Worm (Caenorhabditis elegans) whole organism, early embryonic: Measurements from ENCODE around the gene T04C12.33.

Experiments used
- ama-1 ChIP-seq: fragments of 150-350 bp; optimal IDR thresholded peaks from 2 replicates; lab custom pipeline; 2014
- ceh-13 ChIP-seq: fragments of 200-800 bp; sonication (Bioruptor generic); optimal IDR thresholded peaks from 2 replicates; lab custom pipeline; 2018; ENCODE audit warnings: mild to moderate bottlenecking, missing genetic modification characterization, missing compliant biosample characterization
- ceh-36 ChIP-seq: sonication (generic microtip); optimal IDR thresholded peaks from 2 replicates; lab custom pipeline; 2016; ENCODE audit warnings: missing genetic modification characterization, inconsistent platforms, missing compliant biosample characterization
- ets-7 ChIP-seq: sonication (generic microtip); optimal IDR thresholded peaks from 2 replicates; lab custom pipeline; 2016; ENCODE audit warnings: missing genotype, missing genetic modification characterization, missing compliant biosample characterization
- hmg-4 ChIP-seq: fragments of 200-800 bp; sonication (Bioruptor generic); optimal IDR thresholded peaks from 2 replicates; lab custom pipeline; 2018; ENCODE audit warnings: mild to moderate bottlenecking, missing genetic modification characterization, missing compliant biosample characterization
- pes-1 ChIP-seq: fragments of 200-800 bp; sonication (Bioruptor generic); IDR thresholded peaks from 2 replicates; pipeline ENCODE4 v1.3.6; 2022; ENCODE audit warnings: missing genetic modification reagents, missing genetic modification characterization, missing compliant biosample characterization
- tra-4 ChIP-seq: sonication (generic microtip); optimal IDR thresholded peaks from 2 replicates; lab custom pipeline; 2017; ENCODE audit warnings: missing genetic modification characterization, missing compliant biosample characterization

DNA sequence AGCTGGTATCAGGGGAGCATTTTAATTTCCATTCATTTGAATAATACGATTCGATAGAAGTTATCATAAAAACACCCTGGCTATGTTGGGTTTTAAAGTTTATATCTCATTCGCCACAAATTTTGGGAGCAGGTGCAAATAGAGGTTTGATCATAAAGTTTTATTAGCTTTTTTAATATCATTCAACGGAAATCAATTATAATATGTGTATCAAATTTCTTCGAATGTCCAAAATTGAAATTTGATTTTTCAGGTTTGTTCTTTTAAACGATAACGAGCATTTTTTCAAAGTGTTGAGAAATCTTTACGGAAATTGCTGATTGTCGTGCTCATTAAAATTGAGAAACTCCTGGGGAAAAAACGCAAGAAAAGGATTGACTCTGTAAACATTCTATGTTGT is 3.3 kb upstream of the T04C12.33 start, which contains the start of gene srh-74:
- TF ChIP-seq ama-1 (lab: Kevin White, UChicago), result no peak
- no peak for TF ChIP-seq ceh-13 (GFP tag; lab: Kevin White, UChicago)
- TF ChIP-seq ceh-36 (tag; lab: Kevin White, UChicago), result no peak
- no peak for TF ChIP-seq ets-7 (tag; lab: Kevin White, UChicago)
- TF ChIP-seq hmg-4 (GFP tag; lab: Kevin White, UChicago), result no peak
- no peak for TF ChIP-seq pes-1 (GFP tag; lab: Robert Waterston, UW)
- no peak for TF ChIP-seq tra-4 (tag; lab: Kevin White, UChicago)
